Worm (Caenorhabditis elegans) whole organism, L4/young adult: ENCODE measurements around the gene ptp-5.2.

Experiments used
- W03F9.2 ChIP-seq: fragments of 150-350 bp; optimal IDR thresholded peaks from 2 replicates; lab custom pipeline; 2014; ENCODE audit warnings: missing biosample characterization, missing genetic modification characterization
- dao-5 ChIP-seq: sonication (generic microtip); optimal IDR thresholded peaks from 2 replicates; lab custom pipeline; 2016; ENCODE audit warnings: missing genotype, missing genetic modification characterization, moderate library complexity, missing compliant biosample characterization

DNA sequence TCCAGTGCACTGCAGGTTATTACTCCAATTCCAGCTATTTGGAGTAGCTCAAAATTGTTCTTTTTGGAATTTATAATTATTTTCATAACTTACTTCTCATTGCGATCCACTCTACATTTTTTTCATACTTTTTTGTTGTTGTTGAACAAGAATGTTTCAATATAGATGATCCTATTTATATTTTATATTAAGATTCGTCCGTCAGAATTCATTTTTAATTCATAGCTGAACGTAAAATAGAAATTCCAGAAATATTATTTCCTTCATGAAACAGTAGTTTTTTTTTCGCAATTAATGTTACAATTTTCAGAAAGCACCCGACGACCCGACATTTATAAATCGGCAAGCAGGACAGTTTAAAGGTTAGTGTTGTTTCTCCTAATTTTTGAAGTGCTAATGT lies 32.5 kb downstream of the ptp-5.2 start, which contains the start of gene Y57G11C.42:
- TF ChIP-seq dao-5 (tag; lab: Kevin White, UChicago) = no peak
- TF ChIP-seq W03F9.2 (tag; lab: Kevin White, UChicago) = no peak
